Worm (Caenorhabditis elegans) whole organism, mixed stage, embryonic: ENCODE data around the gene Y50D7A.8.

Source experiments
- blmp-1 ChIP-seq: fragments of 150-350 bp; optimal IDR thresholded peaks from 2 replicates; lab custom pipeline; 2014; ENCODE audit warnings: missing biosample characterization, missing genetic modification characterization
- ceh-39 ChIP-seq: fragments of 150-350 bp; optimal IDR thresholded peaks from 2 replicates; lab custom pipeline; 2014; ENCODE audit warnings: missing biosample characterization, missing genetic modification characterization
- ceh-83 ChIP-seq: fragments of 200-800 bp; sonication (Bioruptor generic); optimal IDR thresholded peaks from 2 replicates; lab custom pipeline; 2018; ENCODE audit warnings: mild to moderate bottlenecking, missing genetic modification characterization, missing compliant biosample characterization
- ces-1 ChIP-seq: fragments of 150-350 bp; optimal IDR thresholded peaks from 2 replicates; lab custom pipeline; 2014; ENCODE audit warnings: missing biosample characterization, missing genetic modification reagents, missing genetic modification characterization
- cnd-1 ChIP-seq: fragments of 200-800 bp; sonication (Bioruptor generic); optimal IDR thresholded peaks from 2 replicates; lab custom pipeline; 2018; ENCODE audit warnings: mild to moderate bottlenecking, missing genetic modification characterization, missing compliant biosample characterization
- drap-1 ChIP-seq: fragments of 200-800 bp; sonication (Bioruptor generic); optimal IDR thresholded peaks from 3 replicates; lab custom pipeline; 2018; ENCODE audit warnings: mild to moderate bottlenecking, missing genetic modification characterization, missing compliant biosample characterization
- elt-3 ChIP-seq: fragments of 150-350 bp; optimal IDR thresholded peaks from 2 replicates; lab custom pipeline; 2014; ENCODE audit warnings: missing biosample characterization, missing genetic modification characterization
- flh-1 ChIP-seq: fragments of 200-800 bp; sonication (Bioruptor generic); optimal IDR thresholded peaks from 2 replicates; lab custom pipeline; 2018; ENCODE audit warnings: mild to moderate bottlenecking, missing genetic modification characterization, moderate library complexity, missing compliant biosample characterization
- lsy-2 ChIP-seq: fragments of 150-350 bp; optimal IDR thresholded peaks from 2 replicates; lab custom pipeline; 2014; ENCODE audit warnings: missing biosample characterization, missing genetic modification characterization
- mab-5 ChIP-seq: fragments of 150-350 bp; optimal IDR thresholded peaks from 2 replicates; lab custom pipeline; 2014; ENCODE audit warnings: missing biosample characterization, missing genetic modification characterization
- mls-2 ChIP-seq: sonication (generic microtip); optimal IDR thresholded peaks from 2 replicates; lab custom pipeline; 2016; ENCODE audit warnings: mild to moderate bottlenecking, missing genetic modification characterization, moderate library complexity, missing compliant biosample characterization
- nhr-12 ChIP-seq: fragments of 150-350 bp; optimal IDR thresholded peaks from 2 replicates; lab custom pipeline; 2014; ENCODE audit warnings: missing biosample characterization, missing genetic modification characterization
- nhr-2 ChIP-seq: fragments of 150-350 bp; optimal IDR thresholded peaks from 2 replicates; lab custom pipeline; 2014; ENCODE audit warnings: missing biosample characterization, missing genetic modification characterization
- nhr-237 ChIP-seq: fragments of 150-350 bp; optimal IDR thresholded peaks from 2 replicates; lab custom pipeline; 2014; ENCODE audit warnings: missing biosample characterization, missing genetic modification characterization
- nhr-28 ChIP-seq: fragments of 150-350 bp; optimal IDR thresholded peaks from 2 replicates; lab custom pipeline; 2014; ENCODE audit warnings: missing biosample characterization, missing genetic modification characterization
- nhr-76 ChIP-seq: sonication (generic microtip); optimal IDR thresholded peaks from 2 replicates; lab custom pipeline; 2017; ENCODE audit warnings: missing biosample characterization, missing genetic modification characterization
- pha-4 ChIP-seq: fragments of 150-350 bp; optimal IDR thresholded peaks from 2 replicates; lab custom pipeline; 2018; ENCODE audit warnings: missing biosample characterization, missing genetic modification reagents, missing genetic modification characterization
- sem-2 ChIP-seq: fragments of 200-800 bp; sonication (Bioruptor generic); optimal IDR thresholded peaks from 2 replicates; lab custom pipeline; 2018; ENCODE audit warnings: mild to moderate bottlenecking, missing genetic modification characterization, missing compliant biosample characterization
- tbx-8 ChIP-seq: fragments of 200-800 bp; sonication (Bioruptor generic); optimal IDR thresholded peaks from 2 replicates; lab custom pipeline; 2018; ENCODE audit warnings: mild to moderate bottlenecking, missing genetic modification characterization, moderate library complexity, missing compliant biosample characterization
- unc-62 ChIP-seq: fragments of 150-350 bp; optimal IDR thresholded peaks from 2 replicates; lab custom pipeline; 2014; ENCODE audit warnings: missing biosample characterization, missing genetic modification reagents, missing genetic modification characterization
- zip-8 ChIP-seq: fragments of 150-350 bp; optimal IDR thresholded peaks from 2 replicates; lab custom pipeline; 2014; ENCODE audit warnings: missing biosample characterization, missing genetic modification characterization

Y50D7A.8 gene

DNA sequence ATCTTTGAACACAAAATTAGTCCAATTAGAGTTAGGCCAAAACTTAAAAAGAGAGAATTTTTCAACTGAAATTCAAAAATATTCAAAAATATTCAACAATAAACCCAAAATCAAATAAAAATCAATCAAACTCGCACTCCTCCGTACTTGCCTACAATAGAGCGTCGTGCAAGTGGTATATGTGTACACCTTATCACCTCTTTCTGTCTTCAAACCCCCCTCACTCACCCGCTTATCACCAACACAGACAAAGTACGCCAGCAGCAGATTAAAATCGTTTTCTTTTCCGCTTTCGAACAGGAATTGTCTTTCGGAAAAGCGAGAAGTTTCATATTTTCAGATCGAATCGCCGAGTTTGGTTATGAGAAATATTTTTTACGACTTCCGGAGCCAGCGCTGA, 43.8 kb downstream of the Y50D7A.8 start:
- TF ChIP-seq blmp-1 (tag; lab: Kevin White, UChicago), result no peak
- no peak for TF ChIP-seq nhr-237 (tag; lab: Kevin White, UChicago)
- TF ChIP-seq, all 35 proteins: peak for 0

DNA sequence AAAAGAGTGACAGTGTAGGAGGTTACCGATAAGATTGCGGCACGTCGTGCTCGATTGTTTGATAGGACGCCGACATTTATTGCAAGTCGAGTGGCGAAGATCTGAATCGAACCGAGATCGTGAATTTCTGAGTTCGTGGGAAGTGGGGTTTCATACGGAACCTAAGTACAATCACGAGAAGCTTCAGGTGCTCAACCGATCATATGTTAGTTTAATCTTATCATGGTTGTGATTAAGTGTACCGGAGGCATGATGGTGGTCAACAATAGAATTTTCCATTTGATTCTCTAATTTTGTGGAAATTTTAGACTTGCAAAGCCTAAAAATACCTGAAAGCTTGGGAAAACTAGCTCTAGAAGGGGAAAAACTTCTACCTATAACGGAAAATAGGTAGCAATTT, 44.6 kb downstream of the Y50D7A.8 start, which contains the start of gene ads-1:
ads-1 (minus strand) TSS at position 101 of the 400 bp plus-strand sequence.
- TF ChIP-seq tbx-8 (GFP tag; lab: Kevin White, UChicago), result no peak
- TF ChIP-seq ces-1, result no peak
- TF ChIP-seq nhr-2 (tag; lab: Kevin White, UChicago), result no peak
- TF ChIP-seq ceh-83 (GFP tag; lab: Kevin White, UChicago), result no peak
- no peak for TF ChIP-seq nhr-12 (tag; lab: Kevin White, UChicago)
- TF ChIP-seq ceh-39 (tag; lab: Kevin White, UChicago), result no peak
- TF ChIP-seq sem-2 (GFP tag; lab: Kevin White, UChicago), result no peak
- TF ChIP-seq nhr-28 (tag; lab: Kevin White, UChicago), result no peak
- TF ChIP-seq mab-5 (tag; lab: Kevin White, UChicago), result no peak
- no peak for TF ChIP-seq nhr-237 (tag; lab: Kevin White, UChicago)
- TF ChIP-seq cnd-1 (tag; lab: Kevin White, UChicago), result no peak
- no peak for TF ChIP-seq drap-1
- TF ChIP-seq nhr-76 (tag; lab: Kevin White, UChicago), result no peak
- TF ChIP-seq, all 35 proteins: peak for 0

DNA sequence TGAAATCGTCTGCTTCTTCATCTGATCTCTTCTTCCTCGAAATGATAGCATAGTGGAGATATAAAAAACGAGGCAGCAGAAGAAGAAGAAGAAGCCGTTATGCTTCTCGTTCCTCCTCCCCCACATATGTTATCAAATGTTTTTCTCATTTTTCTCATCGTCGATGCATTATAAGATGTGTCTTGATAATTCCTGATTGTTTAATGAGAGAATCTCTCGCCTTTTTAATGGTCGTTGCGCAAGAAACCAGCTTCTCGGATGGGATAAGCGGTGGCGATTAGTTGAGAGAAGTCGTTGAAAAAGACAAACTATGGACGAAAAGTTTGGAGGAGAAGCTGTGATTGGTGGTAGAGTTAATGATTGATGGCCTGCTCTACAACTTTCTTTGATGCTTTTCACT, 48.5 kb downstream of the Y50D7A.8 start, which contains the start of gene Y50D7A.13:
Y50D7A.13 (minus strand) TSS at position 101 of the 400 bp plus-strand sequence.
- no peak for TF ChIP-seq unc-62 (GFP tag; lab: Kevin White, UChicago)
- TF ChIP-seq, all 35 proteins: peak for 0

DNA sequence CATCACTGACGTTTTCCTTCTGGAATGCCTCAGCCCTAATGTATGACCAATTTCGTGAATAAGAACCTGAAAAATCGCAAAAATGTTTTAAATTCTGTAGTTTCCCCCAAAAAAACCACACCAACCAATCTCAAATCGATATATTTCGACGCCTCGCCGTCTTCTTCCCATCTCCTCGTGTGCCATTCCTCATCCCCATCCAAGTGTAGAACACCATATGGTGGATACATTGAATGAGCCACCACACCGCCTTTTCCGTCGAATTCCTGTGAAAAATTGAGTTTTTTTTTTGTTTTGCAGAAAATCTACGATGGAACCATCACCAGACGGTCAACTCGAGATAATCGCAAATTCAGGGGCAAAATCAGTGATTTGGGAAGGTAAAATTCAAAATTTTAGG, 50.7 kb downstream of the Y50D7A.8 start, which contains the start of gene Y50D7A.1:
Y50D7A.1 (plus strand) TSS at position 301 of the 400 bp plus-strand sequence.
- TF ChIP-seq pha-4, result no peak
- no peak for TF ChIP-seq nhr-28 (tag; lab: Kevin White, UChicago)
- no peak for TF ChIP-seq tbx-8 (GFP tag; lab: Kevin White, UChicago)
- TF ChIP-seq elt-3 (tag; lab: Kevin White, UChicago), result no peak
- TF ChIP-seq mls-2 (tag; lab: Kevin White, UChicago), result no peak
- no peak for TF ChIP-seq zip-8
- no peak for TF ChIP-seq unc-62 (GFP tag; lab: Kevin White, UChicago)
- TF ChIP-seq, all 35 proteins: peak for 0

DNA sequence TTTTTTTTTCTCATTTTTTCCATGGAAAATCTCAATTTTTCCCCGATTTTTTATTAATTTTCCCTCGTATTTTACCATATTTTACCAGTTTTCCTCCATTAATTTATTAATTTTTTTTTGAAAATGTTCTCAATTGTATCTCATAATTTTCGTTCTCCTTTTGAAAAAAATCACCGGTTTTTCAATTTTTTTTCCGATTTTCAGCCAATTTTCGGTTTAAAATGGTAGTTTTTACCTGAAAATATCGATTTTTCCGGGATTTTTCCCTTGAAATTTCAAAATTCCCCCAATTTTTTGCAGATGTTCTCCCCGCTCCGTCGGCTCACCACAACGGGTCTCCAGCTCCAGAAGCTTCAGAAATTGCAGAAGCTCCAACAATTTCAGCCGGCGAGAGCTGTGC, 59.2 kb downstream of the Y50D7A.8 start, which contains the start of gene taco-1:
taco-1 (plus strand) TSS at position 301 of the 400 bp plus-strand sequence.
- TF ChIP-seq flh-1 (GFP tag; lab: Kevin White, UChicago) (no peak), unc-62 (GFP tag; lab: Kevin White, UChicago) (no peak), drap-1 (no peak), mab-5 (tag; lab: Kevin White, UChicago) (no peak), mls-2 (tag; lab: Kevin White, UChicago) (no peak), lsy-2 (tag; lab: Kevin White, UChicago) (no peak)
- TF ChIP-seq, all 35 proteins: peak for 0
